Worm (Caenorhabditis elegans) whole organism, young adult: Measurements from ENCODE around the gene srx-13.

Experiments
- B0261.1 ChIP-seq: sonication (generic microtip); optimal IDR thresholded peaks from 2 replicates; lab custom pipeline; 2016; ENCODE audit warnings: mild to moderate bottlenecking, missing genetic modification characterization, moderate library complexity, missing compliant biosample characterization
- C06A6.2 ChIP-seq: fragments of 200-800 bp; sonication (Bioruptor generic); conservative IDR thresholded peaks from 2 replicates; pipeline ENCODE4 v1.3.6; 2022; ENCODE audit warnings: missing genetic modification characterization, missing compliant biosample characterization
- F49E8.2 ChIP-seq: sonication (generic microtip); optimal IDR thresholded peaks from 3 replicates; lab custom pipeline; 2017; ENCODE audit warnings: missing genetic modification characterization, mild to moderate bottlenecking, missing compliant biosample characterization, antibody characterized with exemption, moderate library complexity; ENCODE audit not compliant: insufficient read depth
- T07F8.4 ChIP-seq: sonication (generic microtip); optimal IDR thresholded peaks from 2 replicates; lab custom pipeline; 2016; ENCODE audit warnings: mild to moderate bottlenecking, missing genetic modification characterization, moderate library complexity, missing compliant biosample characterization
- akir-1 ChIP-seq: fragments of 200-800 bp; sonication (Bioruptor generic); optimal IDR thresholded peaks from 2 replicates; lab custom pipeline; 2018; ENCODE audit warnings: mild to moderate bottlenecking, missing genetic modification characterization, moderate library complexity, missing compliant biosample characterization
- attf-5 ChIP-seq: fragments of 200-800 bp; sonication (Bioruptor generic); optimal IDR thresholded peaks from 2 replicates; lab custom pipeline; 2018; ENCODE audit warnings: mild to moderate bottlenecking, missing genetic modification characterization, missing compliant biosample characterization
- hrde-1 ChIP-seq: sonication (generic microtip); optimal IDR thresholded peaks from 2 replicates; lab custom pipeline; 2016; ENCODE audit warnings: missing genetic modification characterization, mild to moderate bottlenecking, missing compliant biosample characterization, moderate library complexity, missing genotype, missing genetic modification reagents, borderline replicate concordance
- nfya-1 ChIP-seq: sonication (generic microtip); optimal IDR thresholded peaks from 2 replicates; lab custom pipeline; 2017; ENCODE audit warnings: antibody characterized with exemption, missing compliant biosample characterization, missing genetic modification characterization, borderline replicate concordance; ENCODE audit not compliant: insufficient read depth
- snpc-4 ChIP-seq, 5 experiments: fragments of 150-350 bp in 1 of 5; sonication (generic microtip) in 4 of 5; optimal IDR thresholded peaks; 2 replicates each; lab custom pipeline; 2014 to 2018; ENCODE audit warnings: missing genetic modification characterization in 5 of 5, missing biosample characterization in 3 of 5, antibody characterized with exemption in 2 of 5, mild to moderate bottlenecking in 2 of 5, missing compliant biosample characterization in 2 of 5, missing genotype in 2 of 5, moderate library complexity in 2 of 5, missing genetic modification reagents in 1 of 5
- ztf-25 ChIP-seq: fragments of 200-800 bp; sonication (Bioruptor generic); IDR thresholded peaks from 2 replicates; pipeline ENCODE4 v1.3.6; 2022; ENCODE audit warnings: missing genetic modification reagents, missing genetic modification characterization, missing compliant biosample characterization
- ztf-26 ChIP-seq: sonication (generic microtip); optimal IDR thresholded peaks from 2 replicates; lab custom pipeline; 2017; ENCODE audit warnings: missing genetic modification characterization, missing compliant biosample characterization
- ztf-6 ChIP-seq: fragments of 200-800 bp; sonication (Bioruptor generic); IDR thresholded peaks from 2 replicates; pipeline ENCODE4 v1.3.6; 2022; ENCODE audit warnings: missing genetic modification reagents, missing genetic modification characterization, missing compliant biosample characterization

DNA sequence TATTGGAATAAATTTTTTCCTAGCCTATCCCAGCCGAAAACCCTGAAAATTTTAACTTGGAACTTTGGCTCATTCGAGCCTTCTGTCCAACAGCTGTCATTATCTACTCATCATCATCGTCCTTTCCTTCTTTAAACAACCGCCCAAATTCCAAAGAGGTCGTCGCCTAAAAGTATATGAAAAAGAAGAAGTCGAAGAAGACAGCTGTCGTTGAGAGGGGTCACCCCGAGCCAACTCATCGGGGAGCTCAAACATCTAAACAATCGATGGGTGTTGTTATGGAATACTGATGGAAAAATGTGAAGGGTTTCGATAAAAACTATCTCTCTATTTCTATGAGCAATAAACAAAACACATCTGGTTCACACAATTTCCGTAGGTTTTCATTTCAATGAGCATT, 13.4 kb downstream of the srx-13 start:
- TF ChIP-seq attf-5 (no peak), B0261.1 (tag; lab: Kevin White, UChicago) (no peak), ztf-25 (GFP tag; lab: Robert Waterston, UW) (no peak), ztf-26 (no peak), snpc-4 (GFP tag; optimal IDR thresholded peaks at IDR 0.05; lab: Kevin White, UChicago) (no peak), snpc-4 (tag; optimal IDR thresholded peaks at IDR 0.05; lab: Kevin White, UChicago) (no peak), akir-1 (no peak), F49E8.2 (tag; lab: Kevin White, UChicago) (no peak), C06A6.2 (GFP tag; lab: Robert Waterston, UW) (no peak), nfya-1 (tag; lab: Kevin White, UChicago) (no peak), T07F8.4 (tag; lab: Kevin White, UChicago) (no peak), hrde-1 (no peak), ztf-6 (GFP tag; lab: Robert Waterston, UW) (no peak)
